Fruit fly (Drosophila melanogaster): ENCODE measurements around the gene tgy.

- no peak for TF ChIP-seq tj (GFP tag; optimal IDR thresholded peaks at IDR 0.05)
- no peak for TF ChIP-seq CG7045 (GFP tag; optimal IDR thresholded peaks at IDR 0.05)
- no peak for TF ChIP-seq Clk (GFP tag; optimal IDR thresholded peaks at IDR 0.05)
- no peak for TF ChIP-seq cic (GFP tag; optimal IDR thresholded peaks at IDR 0.05)
- no peak for TF ChIP-seq CG12768 (GFP tag; optimal IDR thresholded peaks at IDR 0.05)
- TF ChIP-seq CG7101 (tag; optimal IDR thresholded peaks at IDR 0.05), result no peak
These were observed 22.4 kb upstream of the tgy start for dm6 chrX:19149511-19149876.

All from whole organism, adult.